Worm (Caenorhabditis elegans) whole organism, mixed stage, embryonic: ENCODE results near the gene sto-3.

Experiments used
- mep-1 ChIP-seq: fragments of 150-350 bp; optimal IDR thresholded peaks from 2 replicates; lab custom pipeline; 2017; ENCODE audit warnings: missing biosample characterization, missing genetic modification reagents, missing genetic modification characterization, inconsistent platforms
- mls-2 ChIP-seq: sonication (generic microtip); optimal IDR thresholded peaks from 2 replicates; lab custom pipeline; 2016; ENCODE audit warnings: mild to moderate bottlenecking, missing genetic modification characterization, moderate library complexity, missing compliant biosample characterization
- nhr-12 ChIP-seq: fragments of 150-350 bp; optimal IDR thresholded peaks from 2 replicates; lab custom pipeline; 2014; ENCODE audit warnings: missing biosample characterization, missing genetic modification characterization
- nhr-2 ChIP-seq: fragments of 150-350 bp; optimal IDR thresholded peaks from 2 replicates; lab custom pipeline; 2014; ENCODE audit warnings: missing biosample characterization, missing genetic modification characterization
- sem-2 ChIP-seq: fragments of 200-800 bp; sonication (Bioruptor generic); optimal IDR thresholded peaks from 2 replicates; lab custom pipeline; 2018; ENCODE audit warnings: mild to moderate bottlenecking, missing genetic modification characterization, missing compliant biosample characterization

DNA sequence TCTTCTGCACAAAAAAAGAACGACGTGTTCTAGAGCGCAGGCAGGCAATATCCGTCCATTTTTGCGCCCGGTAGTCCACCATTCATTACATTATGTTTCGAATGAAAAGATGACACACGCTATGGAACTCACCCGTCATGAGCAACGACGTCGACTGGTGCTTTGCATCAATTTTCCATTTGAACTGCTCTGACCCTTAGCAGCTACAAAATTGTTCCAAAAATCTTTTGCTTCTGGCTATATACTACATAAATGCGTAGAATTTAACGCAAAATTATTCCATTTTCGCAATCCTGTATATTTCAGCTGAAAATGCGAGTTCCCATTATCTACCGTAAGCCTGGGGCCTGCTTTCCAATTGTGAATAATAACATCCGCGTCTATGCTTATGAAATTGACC, 36.4 kb upstream of the sto-3 start, which contains the start of gene T04F8.3:
- TF ChIP-seq mls-2 (tag; lab: Kevin White, UChicago) (no peak), sem-2 (GFP tag; lab: Kevin White, UChicago) (no peak), nhr-2 (tag; lab: Kevin White, UChicago) (no peak), nhr-12 (tag; lab: Kevin White, UChicago) (no peak), mep-1 (no peak)
